Worm (Caenorhabditis elegans) whole organism, young adult: Measurements from ENCODE around the gene K03B8.4.

Experiments
- C17E4.6 ChIP-seq: fragments of 200-800 bp; sonication (Bioruptor generic); IDR thresholded peaks from 2 replicates; pipeline ENCODE4 v1.3.6; 2022; ENCODE audit warnings: missing genetic modification reagents, missing genetic modification characterization, missing compliant biosample characterization
- F10E7.11 ChIP-seq: sonication (generic microtip); optimal IDR thresholded peaks from 2 replicates; lab custom pipeline; 2017; ENCODE audit warnings: mild to moderate bottlenecking, missing genetic modification characterization, moderate library complexity, missing compliant biosample characterization
- F23B12.7 ChIP-seq: sonication (generic microtip); optimal IDR thresholded peaks from 2 replicates; lab custom pipeline; 2017; ENCODE audit warnings: missing genetic modification characterization, mild to moderate bottlenecking, missing compliant biosample characterization, antibody characterized with exemption, moderate library complexity; ENCODE audit not compliant: insufficient read depth
- F37B4.10 ChIP-seq: fragments of 200-800 bp; sonication (Bioruptor generic); IDR thresholded peaks from 2 replicates; pipeline ENCODE4 v1.3.6; 2022; ENCODE audit warnings: missing genetic modification characterization, missing compliant biosample characterization
- F39B2.1 ChIP-seq: fragments of 200-800 bp; sonication (Bioruptor generic); IDR thresholded peaks from 2 replicates; pipeline ENCODE4 v1.3.6; 2022; ENCODE audit warnings: missing genetic modification reagents, missing genetic modification characterization, missing compliant biosample characterization
- F52B5.7 ChIP-seq: sonication (generic microtip); optimal IDR thresholded peaks from 2 replicates; lab custom pipeline; 2016; ENCODE audit warnings: mild to moderate bottlenecking, missing genetic modification characterization, missing compliant biosample characterization
- K11D2.4 ChIP-seq: fragments of 200-800 bp; sonication (Bioruptor generic); IDR thresholded peaks from 2 replicates; pipeline ENCODE4 v1.3.6; 2022; ENCODE audit warnings: missing genetic modification reagents, missing genetic modification characterization, missing compliant biosample characterization
- T26A5.8 ChIP-seq: sonication (generic microtip); optimal IDR thresholded peaks from 2 replicates; lab custom pipeline; 2016; ENCODE audit warnings: missing genetic modification characterization, missing compliant biosample characterization
- Y53F4B.3 ChIP-seq: fragments of 200-800 bp; sonication (Bioruptor generic); IDR thresholded peaks from 2 replicates; pipeline ENCODE4 v1.3.6; 2022; ENCODE audit warnings: missing genetic modification reagents, missing genetic modification characterization, missing compliant biosample characterization
- Y79H2A.3 ChIP-seq: fragments of 200-800 bp; sonication (Bioruptor generic); conservative IDR thresholded peaks from 2 replicates; pipeline ENCODE4 v1.3.6; 2022; ENCODE audit warnings: missing genetic modification reagents, missing genetic modification characterization, missing compliant biosample characterization
- ama-1 ChIP-seq, 3 experiments: fragments of 150-350 bp in 1 of 3; sonication (generic microtip) in 2 of 3; optimal IDR thresholded peaks; 2 replicates each; lab custom pipeline; 2014 to 2018; ENCODE audit warnings: missing biosample characterization in 2 of 3, missing genetic modification characterization in 2 of 3, missing genetic modification reagents in 2 of 3
- athp-1 ChIP-seq: sonication (generic microtip); optimal IDR thresholded peaks from 2 replicates; lab custom pipeline; 2017; ENCODE audit warnings: mild to moderate bottlenecking, missing genetic modification characterization, missing compliant biosample characterization
- attf-6 ChIP-seq: fragments of 200-800 bp; sonication (Bioruptor generic); IDR thresholded peaks from 2 replicates; pipeline ENCODE4 v1.3.6; 2022; ENCODE audit warnings: missing genetic modification reagents, missing genetic modification characterization, missing compliant biosample characterization
- ccch-3 ChIP-seq: fragments of 200-800 bp; sonication (Bioruptor generic); optimal IDR thresholded peaks from 2 replicates; lab custom pipeline; 2018; ENCODE audit warnings: mild to moderate bottlenecking, missing genetic modification characterization, missing compliant biosample characterization
- cebp-2 ChIP-seq: fragments of 200-800 bp; sonication (Bioruptor generic); IDR thresholded peaks from 2 replicates; pipeline ENCODE4 v1.3.6; 2022; ENCODE audit warnings: missing genetic modification characterization, missing compliant biosample characterization
- ceh-100 ChIP-seq: fragments of 200-800 bp; sonication (Bioruptor generic); IDR thresholded peaks from 2 replicates; pipeline ENCODE4 v1.3.6; 2022; ENCODE audit warnings: missing genetic modification reagents, missing genetic modification characterization, missing compliant biosample characterization
- ceh-91 ChIP-seq: fragments of 200-800 bp; sonication (Bioruptor generic); IDR thresholded peaks from 2 replicates; pipeline ENCODE4 v1.3.6; 2022; ENCODE audit warnings: missing genetic modification reagents, missing genetic modification characterization, missing compliant biosample characterization
- die-1 ChIP-seq: sonication (generic microtip); optimal IDR thresholded peaks from 2 replicates; lab custom pipeline; 2016; ENCODE audit warnings: missing genotype, mild to moderate bottlenecking, missing genetic modification characterization, missing compliant biosample characterization
- dpl-1 ChIP-seq: fragments of 150-350 bp; optimal IDR thresholded peaks from 2 replicates; lab custom pipeline; 2014; ENCODE audit warnings: missing biosample characterization, missing genetic modification reagents, missing genetic modification characterization
- egl-18 ChIP-seq: fragments of 200-800 bp; sonication (Bioruptor generic); IDR thresholded peaks from 2 replicates; pipeline ENCODE4 v1.3.6; 2022; ENCODE audit warnings: missing genetic modification reagents, missing genetic modification characterization, missing compliant biosample characterization
- egl-44 ChIP-seq: fragments of 200-800 bp; sonication (Bioruptor generic); IDR thresholded peaks from 2 replicates; pipeline ENCODE4 v1.3.6; 2022; ENCODE audit warnings: missing genetic modification reagents, missing genetic modification characterization, missing compliant biosample characterization
- him-1 ChIP-seq: sonication (generic microtip); optimal IDR thresholded peaks from 2 replicates; lab custom pipeline; 2016; ENCODE audit warnings: missing genotype, missing genetic modification reagents, missing genetic modification characterization, missing compliant biosample characterization
- hlh-12 ChIP-seq: sonication (generic microtip); optimal IDR thresholded peaks from 2 replicates; lab custom pipeline; 2016; ENCODE audit warnings: missing genetic modification characterization, missing compliant biosample characterization
- hsf-1 ChIP-seq: fragments of 200-800 bp; sonication (Bioruptor generic); IDR thresholded peaks from 2 replicates; pipeline ENCODE4 v1.3.6; 2022; ENCODE audit warnings: missing genetic modification reagents, missing genetic modification characterization, missing compliant biosample characterization
- let-526 ChIP-seq: fragments of 200-800 bp; sonication (Bioruptor generic); IDR thresholded peaks from 2 replicates; pipeline ENCODE4 v1.3.6; 2022; ENCODE audit warnings: missing genetic modification reagents, missing genetic modification characterization, missing compliant biosample characterization
- lin-35 ChIP-seq, 3 experiments: fragments of 150-350 bp in 2 of 3; sonication (generic microtip) in 1 of 3; optimal IDR thresholded peaks; 2 replicates each; lab custom pipeline; 2014 to 2018; ENCODE audit warnings: missing biosample characterization in 3 of 3, missing genetic modification characterization in 3 of 3, missing genetic modification reagents in 3 of 3
- lin-54 ChIP-seq: fragments of 200-800 bp; sonication (Bioruptor generic); optimal IDR thresholded peaks from 2 replicates; lab custom pipeline; 2018; ENCODE audit warnings: mild to moderate bottlenecking, missing genetic modification characterization, missing compliant biosample characterization
- lsl-1 ChIP-seq: fragments of 200-800 bp; sonication (Bioruptor generic); optimal IDR thresholded peaks from 2 replicates; lab custom pipeline; 2018; ENCODE audit warnings: mild to moderate bottlenecking, missing genetic modification characterization, moderate library complexity, missing compliant biosample characterization
- mel-28 ChIP-seq: sonication (generic microtip); optimal IDR thresholded peaks from 2 replicates; lab custom pipeline; 2016; ENCODE audit warnings: borderline replicate concordance, mild to moderate bottlenecking, missing genetic modification characterization, missing compliant biosample characterization
- mxl-1 ChIP-seq: sonication (generic microtip); optimal IDR thresholded peaks from 2 replicates; lab custom pipeline; 2016; ENCODE audit warnings: missing genetic modification characterization, missing compliant biosample characterization
- nfya-2 ChIP-seq: fragments of 200-800 bp; sonication (Bioruptor generic); IDR thresholded peaks from 2 replicates; pipeline ENCODE4 v1.3.6; 2022; ENCODE audit warnings: missing genetic modification reagents, missing genetic modification characterization, missing compliant biosample characterization
- nhr-179 ChIP-seq: sonication (generic microtip); optimal IDR thresholded peaks from 2 replicates; lab custom pipeline; 2016; ENCODE audit warnings: mild to moderate bottlenecking, missing genetic modification characterization, missing compliant biosample characterization
- nhr-80 ChIP-seq: sonication (generic microtip); optimal IDR thresholded peaks from 2 replicates; lab custom pipeline; 2016; ENCODE audit warnings: missing genetic modification characterization, missing compliant biosample characterization
- nhr-90 ChIP-seq: sonication (generic microtip); optimal IDR thresholded peaks from 2 replicates; lab custom pipeline; 2016; ENCODE audit warnings: missing genotype, mild to moderate bottlenecking, missing genetic modification characterization, missing compliant biosample characterization
- rcor-1 ChIP-seq: fragments of 200-800 bp; sonication (Bioruptor generic); IDR thresholded peaks from 2 replicates; pipeline ENCODE4 v1.3.6; 2022; ENCODE audit warnings: missing genetic modification reagents, missing genetic modification characterization, missing compliant biosample characterization
- rec-8 ChIP-seq, 2 experiments: sonication (generic microtip); optimal IDR thresholded peaks; 2 replicates each; lab custom pipeline; 2016; ENCODE audit warnings: mild to moderate bottlenecking in 2 of 2, missing genetic modification characterization in 2 of 2, missing genetic modification reagents in 2 of 2, missing genotype in 2 of 2, missing biosample characterization in 1 of 2, missing compliant biosample characterization in 1 of 2, moderate library complexity in 1 of 2
- snpc-4 ChIP-seq, 5 experiments: fragments of 150-350 bp in 1 of 5; sonication (generic microtip) in 4 of 5; optimal IDR thresholded peaks; 2 replicates each; lab custom pipeline; 2014 to 2018; ENCODE audit warnings: missing genetic modification characterization in 5 of 5, missing biosample characterization in 3 of 5, antibody characterized with exemption in 2 of 5, mild to moderate bottlenecking in 2 of 5, missing compliant biosample characterization in 2 of 5, missing genotype in 2 of 5, moderate library complexity in 2 of 5, missing genetic modification reagents in 1 of 5
- tbp1 ChIP-seq: fragments of 200-800 bp; sonication (Bioruptor generic); optimal IDR thresholded peaks from 2 replicates; lab custom pipeline; 2018; ENCODE audit warnings: mild to moderate bottlenecking, missing genetic modification characterization, missing compliant biosample characterization
- unc-130 ChIP-seq: sonication (generic microtip); optimal IDR thresholded peaks from 2 replicates; lab custom pipeline; 2016; ENCODE audit warnings: missing genetic modification reagents, missing genetic modification characterization, missing compliant biosample characterization
- ztf-3 ChIP-seq: fragments of 200-800 bp; sonication (Bioruptor generic); optimal IDR thresholded peaks from 2 replicates; lab custom pipeline; 2018; ENCODE audit warnings: mild to moderate bottlenecking, missing genetic modification characterization, missing compliant biosample characterization

K03B8.4 gene

ce11 chrV:11430823-11431222 is 35.9 kb upstream of the K03B8.4 start:
- TF ChIP-seq ama-1 (optimal IDR thresholded peaks at IDR 0.05; lab: Kevin White, UChicago), result no peak
- TF ChIP-seq ama-1 (GFP tag; optimal IDR thresholded peaks at IDR 0.05; lab: Kevin White, UChicago), result no peak
- no peak for TF ChIP-seq lin-35 (GFP tag; optimal IDR thresholded peaks at IDR 0.05; lab: Kevin White, UChicago)
- TF ChIP-seq egl-18 (GFP tag; lab: Robert Waterston, UW), result no peak
- no peak for TF ChIP-seq F52B5.7 (tag; lab: Kevin White, UChicago)
- TF ChIP-seq lsl-1 (GFP tag; lab: Kevin White, UChicago), result no peak
- no peak for TF ChIP-seq ceh-100
- TF ChIP-seq T26A5.8 (tag; lab: Kevin White, UChicago), result no peak
- no peak for TF ChIP-seq let-526
- TF ChIP-seq F23B12.7 (tag; lab: Kevin White, UChicago), result no peak
- no peak for TF ChIP-seq C17E4.6 (GFP tag; lab: Robert Waterston, UW)
- no peak for TF ChIP-seq nhr-80 (tag; lab: Kevin White, UChicago)
- TF ChIP-seq F37B4.10 (GFP tag; lab: Robert Waterston, UW), result no peak

DNA sequence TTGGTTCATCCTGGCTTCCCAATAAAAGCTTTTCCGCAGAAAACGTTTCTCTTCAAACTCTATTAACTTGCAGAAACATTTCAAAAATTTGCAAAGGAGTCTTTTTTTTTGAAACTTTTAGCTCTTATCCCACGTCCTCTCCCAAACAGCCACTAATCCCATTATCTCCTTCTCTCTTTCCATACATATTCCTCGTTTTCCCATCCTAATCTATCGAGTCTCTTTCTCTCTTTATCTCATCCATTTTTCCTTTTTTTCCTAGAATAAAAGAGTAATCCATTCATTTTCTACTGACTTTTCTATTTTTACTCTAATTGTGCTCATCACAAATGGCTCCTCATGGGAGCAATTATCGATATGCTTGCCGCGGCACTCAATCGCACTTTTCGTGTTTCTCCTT is 33.8 kb upstream of the K03B8.4 start:
- TF ChIP-seq hlh-12 (tag; lab: Kevin White, UChicago), result no peak
- no peak for TF ChIP-seq rcor-1 (GFP tag; lab: Robert Waterston, UW)
- no peak for TF ChIP-seq lin-35 (GFP tag; optimal IDR thresholded peaks at IDR 0.05; lab: Kevin White, UChicago)
- TF ChIP-seq nhr-179, result no peak
- TF ChIP-seq cebp-2 (GFP tag; lab: Robert Waterston, UW), result no peak

- TF ChIP-seq die-1 (no peak), ceh-91 (GFP tag; lab: Robert Waterston, UW) (no peak), mel-28 (tag; lab: Kevin White, UChicago) (no peak), mxl-1 (tag; lab: Kevin White, UChicago) (no peak), K11D2.4 (GFP tag; lab: Robert Waterston, UW) (no peak), dpl-1 (no peak), C17E4.6 (GFP tag; lab: Robert Waterston, UW) (no peak), nfya-2 (GFP tag; lab: Robert Waterston, UW) (no peak)
These were observed 29.6 kb upstream of the K03B8.4 start, which contains the start of gene T26H10.2 for ce11 chrV:11424565-11424964. TSS of gene T26H10.2 (minus strand) at chrV:11424665.

ce11 chrV:11421605-11422004 is 26.7 kb upstream of the K03B8.4 start, which contains the start of gene des-2:
TSS of gene des-2 (minus strand) at chrV:11421705.
- TF ChIP-seq snpc-4 (GFP tag; optimal IDR thresholded peaks at IDR 0.05; lab: Kevin White, UChicago), result no peak
- TF ChIP-seq snpc-4 (tag; optimal IDR thresholded peaks at IDR 0.05; lab: Kevin White, UChicago), result no peak
- TF ChIP-seq rec-8 (tag; optimal IDR thresholded peaks at IDR 0.05; lab: Kevin White, UChicago), result no peak
- TF ChIP-seq him-1 (tag; lab: Kevin White, UChicago), result no peak
- TF ChIP-seq nhr-179, result no peak
- TF ChIP-seq hsf-1 (GFP tag; lab: Robert Waterston, UW), result no peak
- TF ChIP-seq ceh-91 (GFP tag; lab: Robert Waterston, UW), result no peak
- TF ChIP-seq lin-54, result no peak
- no peak for TF ChIP-seq nhr-80 (tag; lab: Kevin White, UChicago)
- TF ChIP-seq tbp1 (GFP tag; lab: Kevin White, UChicago), result no peak
- no peak for TF ChIP-seq F39B2.1
- no peak for TF ChIP-seq ztf-3
- no peak for TF ChIP-seq ccch-3 (GFP tag; lab: Kevin White, UChicago)
- no peak for TF ChIP-seq Y53F4B.3 (GFP tag; lab: Robert Waterston, UW)
- TF ChIP-seq egl-44 (GFP tag; lab: Robert Waterston, UW), result no peak
- TF ChIP-seq athp-1 (tag; lab: Kevin White, UChicago), result no peak
- TF ChIP-seq nhr-90 (tag; lab: Kevin White, UChicago), result no peak
- TF ChIP-seq F10E7.11 (tag; lab: Kevin White, UChicago), result no peak
- TF ChIP-seq attf-6 (GFP tag; lab: Robert Waterston, UW), result no peak
- no peak for TF ChIP-seq unc-130 (GFP tag; lab: Kevin White, UChicago)
- TF ChIP-seq Y79H2A.3, result no peak
- TF ChIP-seq, all 124 proteins: peak for 0
